Worm (Caenorhabditis elegans) whole organism, L1 larva: ENCODE results near the gene arx-3.
A peak's percentile ranks its signal among the peaks of the same experiment; 100 is the strongest.

Experiments used
- C04F5.9 ChIP-seq: sonication (generic microtip); optimal IDR thresholded peaks from 2 replicates; lab custom pipeline; 2016; ENCODE audit warnings: missing genetic modification characterization, missing compliant biosample characterization
- C16A3.4 ChIP-seq: fragments of 150-350 bp; optimal IDR thresholded peaks from 2 replicates; lab custom pipeline; 2014; ENCODE audit warnings: missing biosample characterization, missing genetic modification characterization
- aha-1 ChIP-seq: fragments of 150-350 bp; optimal IDR thresholded peaks from 2 replicates; lab custom pipeline; 2014; ENCODE audit warnings: missing biosample characterization, missing genetic modification characterization
- alr-1 ChIP-seq: fragments of 200-800 bp; sonication (Bioruptor generic); optimal IDR thresholded peaks from 2 replicates; lab custom pipeline; 2018; ENCODE audit warnings: borderline replicate concordance, mild to moderate bottlenecking, missing genetic modification characterization, missing compliant biosample characterization
- ama-1 ChIP-seq: fragments of 150-350 bp; optimal IDR thresholded peaks from 2 replicates; lab custom pipeline; 2014
- blmp-1 ChIP-seq: fragments of 150-350 bp; optimal IDR thresholded peaks from 2 replicates; lab custom pipeline; 2014; ENCODE audit warnings: missing biosample characterization, missing genetic modification characterization
- ceh-8 ChIP-seq: fragments of 200-800 bp; sonication (Bioruptor generic); optimal IDR thresholded peaks from 2 replicates; lab custom pipeline; 2018; ENCODE audit warnings: mild to moderate bottlenecking, missing genetic modification characterization, moderate library complexity, missing compliant biosample characterization
- ceh-82 ChIP-seq, 3 experiments: fragments of 150-350 bp in 1 of 3; sonication (generic microtip) in 2 of 3; optimal IDR thresholded peaks; 2 replicates each; lab custom pipeline; 2014 to 2017; ENCODE audit warnings: missing biosample characterization in 3 of 3, missing genetic modification characterization in 3 of 3
- ceh-90 ChIP-seq: sonication (generic microtip); optimal IDR thresholded peaks from 2 replicates; lab custom pipeline; 2016; ENCODE audit warnings: missing genetic modification characterization, missing compliant biosample characterization
- dpl-1 ChIP-seq, 3 experiments: fragments of 150-350 bp in 2 of 3; sonication (generic microtip) in 1 of 3; optimal IDR thresholded peaks; 2 replicates each; lab custom pipeline; 2014 to 2017; ENCODE audit warnings: missing biosample characterization in 3 of 3, missing genetic modification characterization in 3 of 3, missing genetic modification reagents in 3 of 3
- efl-1 ChIP-seq, 4 experiments: fragments of 150-350 bp; optimal IDR thresholded peaks in 3 of 4; peaks in 1 of 4; 1 replicate in 1 of 4; 2 replicates in 3 of 4; lab custom pipeline; 2014; ENCODE audit warnings: missing biosample characterization in 2 of 4, missing genetic modification characterization in 2 of 4, missing genetic modification reagents in 2 of 4
- egl-13 ChIP-seq: sonication (generic microtip); optimal IDR thresholded peaks from 2 replicates; lab custom pipeline; 2016; ENCODE audit warnings: missing genotype, missing genetic modification reagents, missing genetic modification characterization, missing compliant biosample characterization
- egl-27 ChIP-seq, 2 experiments: fragments of 150-350 bp in 1 of 2; sonication (generic microtip); optimal IDR thresholded peaks; 3 replicates each; lab custom pipeline; 2017 to 2018; ENCODE audit warnings: missing biosample characterization in 2 of 2, missing genetic modification characterization in 2 of 2, missing genetic modification reagents in 2 of 2
- elt-3 ChIP-seq, 6 experiments: fragments of 150-350 bp in 1 of 6; sonication (generic microtip); optimal IDR thresholded peaks; 2 replicates each; lab custom pipeline; 2017 to 2018; ENCODE audit warnings: missing biosample characterization in 6 of 6, missing genetic modification characterization in 6 of 6, inconsistent platforms in 1 of 6
- ets-5 ChIP-seq: fragments of 200-800 bp; sonication (Bioruptor generic); IDR thresholded peaks from 2 replicates; pipeline ENCODE4 v1.3.6; 2022; ENCODE audit warnings: missing genetic modification characterization, missing compliant biosample characterization
- fkh-10 ChIP-seq: sonication (generic microtip); optimal IDR thresholded peaks from 2 replicates; lab custom pipeline; 2017; ENCODE audit warnings: missing biosample characterization, missing genetic modification reagents, missing genetic modification characterization
- fkh-8 ChIP-seq: sonication (generic microtip); optimal IDR thresholded peaks from 2 replicates; lab custom pipeline; 2016; ENCODE audit warnings: mild to moderate bottlenecking, missing genetic modification characterization, missing compliant biosample characterization
- grh-1 ChIP-seq: fragments of 200-800 bp; sonication (Bioruptor generic); IDR thresholded peaks from 2 replicates; pipeline ENCODE4 v1.3.6; 2022; ENCODE audit warnings: missing genetic modification reagents, missing genetic modification characterization, missing compliant biosample characterization
- hlh-4 ChIP-seq: sonication (generic microtip); optimal IDR thresholded peaks from 2 replicates; lab custom pipeline; 2016; ENCODE audit warnings: mild to moderate bottlenecking, missing genetic modification characterization, missing compliant biosample characterization
- hpl-2 ChIP-seq: fragments of 150-350 bp; optimal IDR thresholded peaks from 2 replicates; lab custom pipeline; 2014; ENCODE audit warnings: missing biosample characterization, missing genetic modification reagents, missing genetic modification characterization
- isw-1 ChIP-seq: fragments of 200-800 bp; sonication (Bioruptor generic); IDR thresholded peaks from 2 replicates; pipeline ENCODE4 v1.3.6; 2022; ENCODE audit warnings: missing genetic modification characterization, missing compliant biosample characterization
- lin-14 ChIP-seq: fragments of 200-800 bp; sonication (Bioruptor generic); optimal IDR thresholded peaks from 2 replicates; lab custom pipeline; 2018; ENCODE audit warnings: mild to moderate bottlenecking, missing genetic modification characterization, moderate library complexity, missing compliant biosample characterization
- lin-35 ChIP-seq, 2 experiments: fragments of 150-350 bp; optimal IDR thresholded peaks; 2 replicates each; lab custom pipeline; 2014; ENCODE audit warnings: missing biosample characterization in 2 of 2, missing genetic modification characterization in 2 of 2, missing genetic modification reagents in 2 of 2
- lin-39 ChIP-seq: fragments of 150-350 bp; optimal IDR thresholded peaks from 2 replicates; lab custom pipeline; 2014; ENCODE audit warnings: missing biosample characterization, missing genetic modification reagents, missing genetic modification characterization
- lir-3 ChIP-seq: sonication (generic microtip); optimal IDR thresholded peaks from 2 replicates; lab custom pipeline; 2016; ENCODE audit warnings: mild to moderate bottlenecking, missing genetic modification characterization, moderate library complexity, missing compliant biosample characterization; ENCODE audit not compliant: poor library complexity
- mab-9 ChIP-seq: fragments of 200-800 bp; sonication (Bioruptor generic); IDR thresholded peaks from 2 replicates; pipeline ENCODE4 v1.3.6; 2022; ENCODE audit warnings: missing genetic modification reagents, missing genetic modification characterization, missing compliant biosample characterization
- mdl-1 ChIP-seq, 2 experiments: fragments of 150-350 bp; optimal IDR thresholded peaks; 2 replicates each; lab custom pipeline; 2014 to 2017; ENCODE audit warnings: missing biosample characterization in 2 of 2, missing genetic modification characterization in 2 of 2, inconsistent platforms in 1 of 2
- nhr-28 ChIP-seq: fragments of 150-350 bp; optimal IDR thresholded peaks from 2 replicates; lab custom pipeline; 2014; ENCODE audit warnings: missing biosample characterization, missing genetic modification characterization
- nhr-47 ChIP-seq: sonication (generic microtip); optimal IDR thresholded peaks from 2 replicates; lab custom pipeline; 2016; ENCODE audit warnings: mild to moderate bottlenecking, missing genetic modification characterization, moderate library complexity, missing compliant biosample characterization
- nhr-71 ChIP-seq: sonication (generic microtip); optimal IDR thresholded peaks from 2 replicates; lab custom pipeline; 2016; ENCODE audit warnings: mild to moderate bottlenecking, missing genetic modification characterization, moderate library complexity, missing compliant biosample characterization
- nhr-77 ChIP-seq: fragments of 150-350 bp; optimal IDR thresholded peaks from 2 replicates; lab custom pipeline; 2014; ENCODE audit warnings: missing biosample characterization, missing genetic modification characterization
- nhr-85 ChIP-seq: sonication (generic microtip); peaks from one replicate; lab custom pipeline; 2016; ENCODE audit warnings: missing genetic modification characterization, inconsistent platforms, missing compliant biosample characterization
- nhr-90 ChIP-seq: sonication (generic microtip); optimal IDR thresholded peaks from 2 replicates; lab custom pipeline; 2016; ENCODE audit warnings: mild to moderate bottlenecking, missing genetic modification characterization, missing compliant biosample characterization; ENCODE audit not compliant: poor library complexity
- pag-3 ChIP-seq: sonication (generic microtip); optimal IDR thresholded peaks from 2 replicates; lab custom pipeline; 2017; ENCODE audit warnings: missing genetic modification characterization, mild to moderate bottlenecking, missing compliant biosample characterization, antibody characterized with exemption, borderline replicate concordance; ENCODE audit not compliant: insufficient read depth
- pqm-1 ChIP-seq: sonication (generic microtip); optimal IDR thresholded peaks from 3 replicates; lab custom pipeline; 2017; ENCODE audit warnings: missing biosample characterization, missing genetic modification characterization
- rnt-1 ChIP-seq: sonication (generic microtip); optimal IDR thresholded peaks from 2 replicates; lab custom pipeline; 2016; ENCODE audit warnings: mild to moderate bottlenecking, missing genetic modification characterization, moderate library complexity, missing compliant biosample characterization
- skn-1 ChIP-seq: fragments of 150-350 bp; optimal IDR thresholded peaks from 2 replicates; lab custom pipeline; 2014; ENCODE audit warnings: missing biosample characterization, missing genetic modification characterization
- snu-23 ChIP-seq: sonication (generic microtip); optimal IDR thresholded peaks from 2 replicates; lab custom pipeline; 2016; ENCODE audit warnings: missing genetic modification characterization, missing compliant biosample characterization
- sox-4 ChIP-seq: sonication (generic microtip); optimal IDR thresholded peaks from 2 replicates; lab custom pipeline; 2016; ENCODE audit warnings: missing genetic modification characterization, missing compliant biosample characterization
- sptf-1 ChIP-seq: fragments of 150-350 bp; optimal IDR thresholded peaks from 2 replicates; lab custom pipeline; 2014; ENCODE audit warnings: missing biosample characterization, missing genetic modification characterization
- tbx-2 ChIP-seq: sonication (generic microtip); optimal IDR thresholded peaks from 2 replicates; lab custom pipeline; 2016; ENCODE audit warnings: missing genetic modification characterization, missing compliant biosample characterization
- unc-130 ChIP-seq: fragments of 150-350 bp; optimal IDR thresholded peaks from 2 replicates; lab custom pipeline; 2017; ENCODE audit warnings: missing biosample characterization, missing genetic modification characterization, inconsistent platforms
- vab-15 ChIP-seq: sonication (generic microtip); optimal IDR thresholded peaks from 2 replicates; lab custom pipeline; 2017; ENCODE audit warnings: missing genotype, mild to moderate bottlenecking, missing genetic modification characterization, missing compliant biosample characterization
- xbp-1 ChIP-seq: sonication (generic microtip); optimal IDR thresholded peaks from 2 replicates; lab custom pipeline; 2016; ENCODE audit warnings: missing genetic modification characterization, missing compliant biosample characterization
- zip-4 ChIP-seq: fragments of 200-800 bp; sonication (Bioruptor generic); optimal IDR thresholded peaks from 2 replicates; lab custom pipeline; 2018; ENCODE audit warnings: mild to moderate bottlenecking, missing genetic modification characterization, moderate library complexity, missing compliant biosample characterization
- ztf-11 ChIP-seq, 2 experiments: sonication (generic microtip); optimal IDR thresholded peaks; 2 replicates each; lab custom pipeline; 2016 to 2017; ENCODE audit warnings: missing genetic modification characterization in 2 of 2, missing biosample characterization in 1 of 2, missing compliant biosample characterization in 1 of 2

The arx-3 gene

DNA sequence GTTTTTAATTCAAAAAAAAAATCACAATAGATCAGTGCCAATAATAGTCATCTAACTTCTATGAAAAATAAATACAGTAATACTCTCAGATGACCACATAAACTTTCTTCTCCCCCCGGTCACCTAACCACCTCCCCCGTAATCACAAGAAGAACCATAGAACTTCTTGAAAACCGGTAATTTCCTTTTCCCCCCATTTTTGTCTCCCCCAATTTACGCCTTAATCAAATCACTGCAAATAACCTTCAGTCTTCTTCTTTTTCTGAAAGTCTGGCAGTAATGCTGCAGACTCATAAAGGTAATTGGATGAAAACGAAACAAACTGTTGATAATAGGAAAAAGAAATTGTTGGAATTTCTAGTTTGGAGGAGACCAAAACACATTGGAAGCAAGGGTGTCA is 43.8 kb downstream of the arx-3 start (continued):
- TF ChIP-seq rnt-1 (no peak), pqm-1 (tag; lab: Kevin White, UChicago) (no peak), nhr-90 (tag; lab: Kevin White, UChicago) (no peak), alr-1 (no peak), elt-3 (tag; optimal IDR thresholded peaks at IDR 0.05; lab: Kevin White, UChicago) (peak in 3 of 6 experiments; percentile 6 to 60 (median 46)), lin-39 (no peak), egl-27 (tag; optimal IDR thresholded peaks at IDR 0.05; lab: Kevin White, UChicago) (no peak), ceh-8 (GFP tag; lab: Kevin White, UChicago) (no peak), lin-35 (GFP tag; optimal IDR thresholded peaks at IDR 0.05; lab: Kevin White, UChicago) (peak in 1 of 2 experiments; percentile 38), nhr-85 (tag; lab: Kevin White, UChicago) (peak; percentile 78), lir-3 (tag; lab: Kevin White, UChicago) (no peak), C16A3.4 (tag; lab: Kevin White, UChicago) (no peak), sptf-1 (tag; lab: Kevin White, UChicago) (no peak), ceh-90 (tag; lab: Kevin White, UChicago) (no peak), unc-130 (tag; lab: Kevin White, UChicago) (peak; percentile 17), fkh-8 (no peak), ama-1 (lab: Kevin White, UChicago) (no peak), tbx-2 (tag; lab: Kevin White, UChicago) (no peak), mdl-1 (tag; optimal IDR thresholded peaks at IDR 0.05; lab: Kevin White, UChicago) (no peak), nhr-28 (tag; lab: Kevin White, UChicago) (no peak)

DNA sequence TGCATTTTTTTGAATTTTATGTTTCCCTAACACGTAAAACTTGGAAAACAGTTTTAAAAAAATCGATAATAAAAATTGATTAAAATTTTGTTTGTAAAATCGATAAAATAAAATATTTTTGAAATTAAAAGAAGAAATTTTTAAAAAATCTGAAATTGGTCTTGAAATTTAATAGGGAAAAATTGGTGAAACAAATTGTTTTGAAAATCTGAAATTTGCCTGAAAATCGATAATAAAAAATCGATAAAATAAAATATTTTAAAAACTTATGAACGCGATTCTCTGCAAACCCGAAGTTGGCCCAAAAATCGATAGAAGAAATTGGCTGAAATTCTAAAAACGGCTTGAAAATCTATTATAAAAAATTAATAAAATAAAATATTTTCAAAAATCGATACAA is 44.5 kb downstream of the arx-3 start:
- TF ChIP-seq efl-1 (optimal IDR thresholded peaks at IDR 0.05; lab: Kevin White, UChicago) (no peak), efl-1 (GFP tag; optimal IDR thresholded peaks at IDR 0.05 in 1 of 2; lab: Kevin White, UChicago) (peak in 1 of 2 experiments; percentile 7), fkh-10 (GFP tag; lab: Kevin White, UChicago) (no peak)

DNA sequence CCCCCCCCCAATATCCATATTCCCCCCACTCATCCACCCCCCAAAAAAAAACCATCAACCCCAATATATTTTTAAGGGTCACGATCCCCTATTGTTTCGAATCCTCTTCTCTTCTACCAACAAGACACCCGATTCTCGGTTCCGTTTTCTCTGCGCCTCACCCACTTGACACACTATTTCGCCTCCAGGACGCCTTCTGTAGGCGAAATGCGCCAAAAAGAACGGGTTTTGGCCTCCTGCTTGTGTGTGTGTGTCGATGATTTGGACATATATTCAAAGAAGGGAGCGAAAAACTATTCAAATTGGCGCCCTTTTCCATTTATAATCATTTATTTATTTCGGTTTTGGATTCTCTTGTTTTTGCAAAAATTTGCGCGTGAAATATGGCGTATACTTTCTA is 45.2 kb downstream of the arx-3 start:
- TF ChIP-seq hpl-2 (GFP tag; lab: Kevin White, UChicago) (no peak), skn-1 (tag; lab: Kevin White, UChicago) (peak; percentile 4), nhr-90 (tag; lab: Kevin White, UChicago) (no peak), lin-39 (no peak), vab-15 (tag; lab: Kevin White, UChicago) (no peak), lin-14 (GFP tag; lab: Kevin White, UChicago) (peak; percentile 55), nhr-85 (tag; lab: Kevin White, UChicago) (peak; percentile 85), nhr-71 (tag; lab: Kevin White, UChicago) (peak; percentile 13), ztf-11 (tag; optimal IDR thresholded peaks at IDR 0.05; lab: Kevin White, UChicago) (no peak), lin-35 (GFP tag; optimal IDR thresholded peaks at IDR 0.05; lab: Kevin White, UChicago) (peak in 1 of 2 experiments; percentile 9), efl-1 (optimal IDR thresholded peaks at IDR 0.05; lab: Kevin White, UChicago) (no peak), efl-1 (GFP tag; optimal IDR thresholded peaks at IDR 0.05 in 1 of 2; lab: Kevin White, UChicago) (peak in 1 of 2 experiments; percentile 60), blmp-1 (peak; percentile 39), snu-23 (peak; percentile 20), dpl-1 (GFP tag; optimal IDR thresholded peaks at IDR 0.05; lab: Kevin White, UChicago) (peak in 1 of 3 experiments; percentile 13), grh-1 (GFP tag; lab: Robert Waterston, UW) (peak; percentile 58)

DNA sequence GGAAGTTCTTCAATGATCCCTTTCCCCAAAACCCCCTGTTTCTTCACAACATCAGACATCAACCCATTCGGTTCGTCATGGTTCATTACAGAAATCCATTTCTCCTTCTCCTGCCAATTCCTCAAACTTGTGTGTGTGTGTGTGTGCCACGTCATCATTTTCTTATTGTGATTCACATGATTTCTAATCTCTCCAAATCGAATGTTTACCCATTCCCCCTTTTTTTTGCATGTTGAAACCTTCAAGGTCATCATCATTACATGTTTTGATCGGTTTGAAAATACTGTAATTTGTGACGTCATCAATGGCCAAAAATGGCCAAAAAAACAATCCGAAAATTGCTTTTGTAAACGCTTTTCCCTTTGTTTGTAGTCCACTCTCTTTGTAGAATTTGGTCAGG is 48.5 kb downstream of the arx-3 start:
- TF ChIP-seq ceh-82 (tag; optimal IDR thresholded peaks at IDR 0.05; lab: Kevin White, UChicago) (no peak), sox-4 (tag; lab: Kevin White, UChicago) (no peak), mab-9 (GFP tag; lab: Robert Waterston, UW) (no peak), pag-3 (no peak), nhr-85 (tag; lab: Kevin White, UChicago) (peak; percentile 94), aha-1 (tag; lab: Kevin White, UChicago) (no peak), alr-1 (no peak), isw-1 (GFP tag; lab: Robert Waterston, UW) (no peak), tbx-2 (tag; lab: Kevin White, UChicago) (no peak), ama-1 (lab: Kevin White, UChicago) (no peak), C04F5.9 (tag; lab: Kevin White, UChicago) (no peak), xbp-1 (tag; lab: Kevin White, UChicago) (peak; percentile 67), lin-35 (GFP tag; optimal IDR thresholded peaks at IDR 0.05; lab: Kevin White, UChicago) (peak in 1 of 2 experiments; percentile 51), ets-5 (GFP tag; lab: Robert Waterston, UW) (no peak), zip-4 (GFP tag; lab: Kevin White, UChicago) (no peak), hlh-4 (tag; lab: Kevin White, UChicago) (no peak), nhr-77 (no peak), nhr-47 (peak; percentile 7), egl-13 (tag; lab: Kevin White, UChicago) (no peak)
